Worm (Caenorhabditis elegans) whole organism, young adult: Measurements from ENCODE around the gene F32G8.2.

Experiments
- B0336.3 ChIP-seq: fragments of 200-800 bp; sonication (Bioruptor generic); IDR thresholded peaks from 2 replicates; pipeline ENCODE4 v1.3.6; 2022; ENCODE audit warnings: missing genetic modification characterization, missing compliant biosample characterization
- F10E7.11 ChIP-seq: sonication (generic microtip); optimal IDR thresholded peaks from 2 replicates; lab custom pipeline; 2017; ENCODE audit warnings: mild to moderate bottlenecking, missing genetic modification characterization, moderate library complexity, missing compliant biosample characterization
- F37B4.10 ChIP-seq: fragments of 200-800 bp; sonication (Bioruptor generic); IDR thresholded peaks from 2 replicates; pipeline ENCODE4 v1.3.6; 2022; ENCODE audit warnings: missing genetic modification characterization, missing compliant biosample characterization
- F49E8.2 ChIP-seq: sonication (generic microtip); optimal IDR thresholded peaks from 3 replicates; lab custom pipeline; 2017; ENCODE audit warnings: missing genetic modification characterization, mild to moderate bottlenecking, missing compliant biosample characterization, antibody characterized with exemption, moderate library complexity; ENCODE audit not compliant: insufficient read depth
- K11D2.4 ChIP-seq: fragments of 200-800 bp; sonication (Bioruptor generic); IDR thresholded peaks from 2 replicates; pipeline ENCODE4 v1.3.6; 2022; ENCODE audit warnings: missing genetic modification reagents, missing genetic modification characterization, missing compliant biosample characterization
- K12H6.12 ChIP-seq: fragments of 200-800 bp; sonication (Bioruptor generic); optimal IDR thresholded peaks from 2 replicates; lab custom pipeline; 2018; ENCODE audit warnings: mild to moderate bottlenecking, missing genetic modification characterization, missing compliant biosample characterization
- Y53F4B.3 ChIP-seq: fragments of 200-800 bp; sonication (Bioruptor generic); IDR thresholded peaks from 2 replicates; pipeline ENCODE4 v1.3.6; 2022; ENCODE audit warnings: missing genetic modification reagents, missing genetic modification characterization, missing compliant biosample characterization
- Y56A3A.18 ChIP-seq: fragments of 200-800 bp; sonication (Bioruptor generic); IDR thresholded peaks from 2 replicates; pipeline ENCODE4 v1.3.6; 2022; ENCODE audit warnings: missing genetic modification reagents, missing genetic modification characterization, missing compliant biosample characterization
- ZK185.1 ChIP-seq: sonication (generic microtip); optimal IDR thresholded peaks from 2 replicates; lab custom pipeline; 2016; ENCODE audit warnings: mild to moderate bottlenecking, missing genetic modification characterization, missing compliant biosample characterization; ENCODE audit not compliant: poor library complexity, severe bottlenecking
- akir-1 ChIP-seq: fragments of 200-800 bp; sonication (Bioruptor generic); optimal IDR thresholded peaks from 2 replicates; lab custom pipeline; 2018; ENCODE audit warnings: mild to moderate bottlenecking, missing genetic modification characterization, moderate library complexity, missing compliant biosample characterization
- aptf-2 ChIP-seq: fragments of 200-800 bp; sonication (Bioruptor generic); conservative IDR thresholded peaks from 2 replicates; pipeline ENCODE4 v1.3.6; 2022; ENCODE audit warnings: missing genetic modification reagents, missing genetic modification characterization, missing compliant biosample characterization
- attf-3 ChIP-seq: fragments of 200-800 bp; sonication (Bioruptor generic); conservative IDR thresholded peaks from 2 replicates; pipeline ENCODE4 v1.3.6; 2022; ENCODE audit warnings: missing genetic modification reagents, missing genetic modification characterization, missing compliant biosample characterization
- bed-1 ChIP-seq: fragments of 200-800 bp; sonication (Bioruptor generic); IDR thresholded peaks from 2 replicates; pipeline ENCODE4 v1.3.6; 2022; ENCODE audit warnings: missing genetic modification reagents, missing genetic modification characterization, missing compliant biosample characterization
- ceh-40 ChIP-seq: fragments of 200-800 bp; sonication (Bioruptor generic); IDR thresholded peaks from 2 replicates; pipeline ENCODE4 v1.3.6; 2022; ENCODE audit warnings: missing genetic modification characterization, missing compliant biosample characterization
- dox-1 ChIP-seq: fragments of 200-800 bp; sonication (Bioruptor generic); IDR thresholded peaks from 2 replicates; pipeline ENCODE4 v1.3.6; 2022; ENCODE audit warnings: missing genetic modification reagents, missing genetic modification characterization, missing compliant biosample characterization
- egl-44 ChIP-seq: fragments of 200-800 bp; sonication (Bioruptor generic); IDR thresholded peaks from 2 replicates; pipeline ENCODE4 v1.3.6; 2022; ENCODE audit warnings: missing genetic modification reagents, missing genetic modification characterization, missing compliant biosample characterization
- him-1 ChIP-seq: sonication (generic microtip); optimal IDR thresholded peaks from 2 replicates; lab custom pipeline; 2016; ENCODE audit warnings: missing genotype, missing genetic modification reagents, missing genetic modification characterization, missing compliant biosample characterization
- hmg-20 ChIP-seq: fragments of 200-800 bp; sonication (Bioruptor generic); IDR thresholded peaks from 2 replicates; pipeline ENCODE4 v1.3.6; 2022; ENCODE audit warnings: missing genetic modification reagents, missing genetic modification characterization, missing compliant biosample characterization
- lag-1 ChIP-seq: fragments of 200-800 bp; sonication (Bioruptor generic); IDR thresholded peaks from 2 replicates; pipeline ENCODE4 v1.3.6; 2022; ENCODE audit warnings: missing genetic modification reagents, missing genetic modification characterization, missing compliant biosample characterization
- lin-40 ChIP-seq: sonication (generic microtip); optimal IDR thresholded peaks from 2 replicates; lab custom pipeline; 2016; ENCODE audit warnings: missing genetic modification characterization, mild to moderate bottlenecking, missing compliant biosample characterization, missing genotype, missing genetic modification reagents
- nhr-179 ChIP-seq: sonication (generic microtip); optimal IDR thresholded peaks from 2 replicates; lab custom pipeline; 2016; ENCODE audit warnings: mild to moderate bottlenecking, missing genetic modification characterization, missing compliant biosample characterization
- nhr-80 ChIP-seq: sonication (generic microtip); optimal IDR thresholded peaks from 2 replicates; lab custom pipeline; 2016; ENCODE audit warnings: missing genetic modification characterization, missing compliant biosample characterization
- rpc-1 ChIP-seq, 2 experiments: fragments of 150-350 bp in 1 of 2; sonication (generic microtip) in 1 of 2; optimal IDR thresholded peaks; 2 replicates each; lab custom pipeline; 2014 to 2018; ENCODE audit warnings: missing biosample characterization in 1 of 2, missing genetic modification characterization in 1 of 2, missing genetic modification reagents in 1 of 2, missing genotype in 1 of 2
- snpc-3.4 ChIP-seq: sonication (generic microtip); optimal IDR thresholded peaks from 2 replicates; lab custom pipeline; 2017; ENCODE audit warnings: missing genetic modification characterization, mild to moderate bottlenecking, missing compliant biosample characterization, antibody characterized with exemption, moderate library complexity, missing genotype, missing genetic modification reagents
- tbp1 ChIP-seq: fragments of 200-800 bp; sonication (Bioruptor generic); optimal IDR thresholded peaks from 2 replicates; lab custom pipeline; 2018; ENCODE audit warnings: mild to moderate bottlenecking, missing genetic modification characterization, missing compliant biosample characterization
- unc-62 ChIP-seq: fragments of 150-350 bp; optimal IDR thresholded peaks from 2 replicates; lab custom pipeline; 2014; ENCODE audit warnings: missing biosample characterization, missing genetic modification reagents, missing genetic modification characterization
- ztf-26 ChIP-seq: sonication (generic microtip); optimal IDR thresholded peaks from 2 replicates; lab custom pipeline; 2017; ENCODE audit warnings: missing genetic modification characterization, missing compliant biosample characterization
- ztf-6 ChIP-seq: fragments of 200-800 bp; sonication (Bioruptor generic); IDR thresholded peaks from 2 replicates; pipeline ENCODE4 v1.3.6; 2022; ENCODE audit warnings: missing genetic modification reagents, missing genetic modification characterization, missing compliant biosample characterization

Gene F32G8.2

DNA sequence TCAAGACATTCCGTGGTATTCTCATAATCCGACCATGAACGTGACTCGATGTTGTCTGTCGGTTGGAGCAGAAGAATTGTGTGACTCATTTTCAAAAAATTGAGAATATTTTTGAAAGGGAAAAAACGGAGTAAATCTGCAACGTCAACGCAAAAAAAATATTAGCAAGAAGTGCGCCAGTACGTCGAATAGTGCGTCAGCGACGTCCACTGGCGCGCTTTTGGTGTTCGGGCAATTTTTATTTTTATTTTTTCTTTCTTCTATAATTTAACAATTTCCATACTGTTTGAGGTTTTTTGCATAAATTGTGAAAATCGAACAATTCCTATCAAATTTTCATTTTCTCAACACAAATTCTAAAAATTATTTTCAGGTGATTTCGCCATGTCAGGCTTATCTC is 29.1 kb downstream of the F32G8.2 start, which contains the start of the genes erh-1 and lpd-9 (continued):
- no peak for TF ChIP-seq aptf-2 (GFP tag; lab: Robert Waterston, UW)

DNA sequence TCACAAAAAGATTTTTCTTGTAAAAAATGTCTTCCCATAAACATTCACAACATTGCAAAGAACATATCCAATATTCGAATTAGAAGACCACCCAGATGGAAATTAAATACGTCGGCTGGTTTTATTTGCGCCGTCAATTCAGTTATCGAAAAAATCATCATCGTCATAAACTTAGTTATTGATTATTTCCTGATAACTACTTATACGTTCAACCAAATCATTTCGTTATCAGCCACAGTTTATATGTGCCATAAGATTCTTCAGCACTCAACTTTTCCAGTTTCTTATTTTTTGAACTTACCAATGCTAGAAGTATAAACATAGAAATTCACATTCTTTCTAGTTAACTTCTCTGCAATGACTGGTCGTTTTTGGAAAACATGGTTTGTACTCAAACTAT is 30.8 kb downstream of the F32G8.2 start:
- TF ChIP-seq rpc-1 (optimal IDR thresholded peaks at IDR 0.05; lab: Kevin White, UChicago) (no peak), rpc-1 (tag; optimal IDR thresholded peaks at IDR 0.05; lab: Kevin White, UChicago) (no peak), dox-1 (GFP tag; lab: Robert Waterston, UW) (no peak), nhr-80 (tag; lab: Kevin White, UChicago) (peak; percentile 56), bed-1 (no peak), F49E8.2 (no peak)

DNA sequence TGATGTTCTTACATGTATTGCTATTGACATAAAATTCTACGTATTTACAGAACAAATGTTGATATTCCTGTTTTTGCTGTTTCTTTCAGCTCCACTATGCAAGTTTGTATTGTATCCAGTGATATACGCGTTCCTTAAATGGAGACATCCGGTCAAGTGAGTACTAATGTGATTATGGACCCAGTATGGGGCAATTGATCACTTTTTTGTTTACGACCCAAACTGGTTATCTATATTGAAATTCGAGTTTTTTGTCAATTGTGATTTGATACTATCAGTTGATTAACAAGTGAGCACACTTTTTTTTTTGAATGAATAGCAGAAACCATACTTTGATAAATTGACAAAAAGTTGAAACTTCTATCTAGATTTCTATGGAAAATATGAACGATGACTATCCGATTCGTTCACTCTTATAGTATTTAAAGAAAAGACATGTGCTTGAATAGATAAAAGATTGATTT is 32.1 kb downstream of the F32G8.2 start, which contains the start of gene T21C9.6:
T21C9.6 (plus strand) TSS at position 51 of the 464 bp plus-strand sequence.
- TF ChIP-seq lag-1 (GFP tag; lab: Robert Waterston, UW) (no peak), lin-40 (tag; lab: Kevin White, UChicago) (no peak), K11D2.4 (GFP tag; lab: Robert Waterston, UW) (no peak), K12H6.12 (no peak), nhr-80 (tag; lab: Kevin White, UChicago) (peak; percentile 16), Y53F4B.3 (GFP tag; lab: Robert Waterston, UW) (no peak), ztf-6 (no peak), him-1 (no peak)

DNA sequence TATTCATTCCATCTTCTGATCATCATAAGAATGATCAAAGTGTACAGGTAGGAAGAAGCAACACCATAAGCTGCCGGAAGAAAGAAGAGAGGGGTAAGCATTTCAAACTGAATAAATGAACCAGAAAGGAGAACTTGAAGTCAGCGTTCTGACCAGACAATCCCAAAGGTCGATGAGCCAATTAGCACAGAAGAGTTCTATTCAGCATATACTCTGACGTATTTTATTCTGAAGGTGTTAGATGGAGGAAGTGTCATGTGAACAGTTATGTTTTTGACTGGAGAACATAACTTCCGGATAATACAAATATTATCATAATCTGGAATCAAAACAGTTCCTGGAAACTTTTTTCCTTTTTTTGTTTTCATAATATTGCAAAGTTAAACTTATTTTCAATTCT is 38.9 kb downstream of the F32G8.2 start, which contains the start of gene srg-32:
srg-32 (minus strand) TSS at position 101 of the 400 bp plus-strand sequence.
- TF ChIP-seq akir-1 (no peak), ZK185.1 (no peak), attf-3 (no peak), F10E7.11 (tag; lab: Kevin White, UChicago) (no peak), hmg-20 (GFP tag; lab: Robert Waterston, UW) (no peak), tbp1 (GFP tag; lab: Kevin White, UChicago) (no peak), B0336.3 (no peak), ceh-40 (GFP tag; lab: Robert Waterston, UW) (no peak), snpc-3.4 (tag; lab: Kevin White, UChicago) (no peak), ztf-26 (no peak), egl-44 (GFP tag; lab: Robert Waterston, UW) (no peak), rpc-1 (optimal IDR thresholded peaks at IDR 0.05; lab: Kevin White, UChicago) (no peak), rpc-1 (tag; optimal IDR thresholded peaks at IDR 0.05; lab: Kevin White, UChicago) (no peak)

DNA sequence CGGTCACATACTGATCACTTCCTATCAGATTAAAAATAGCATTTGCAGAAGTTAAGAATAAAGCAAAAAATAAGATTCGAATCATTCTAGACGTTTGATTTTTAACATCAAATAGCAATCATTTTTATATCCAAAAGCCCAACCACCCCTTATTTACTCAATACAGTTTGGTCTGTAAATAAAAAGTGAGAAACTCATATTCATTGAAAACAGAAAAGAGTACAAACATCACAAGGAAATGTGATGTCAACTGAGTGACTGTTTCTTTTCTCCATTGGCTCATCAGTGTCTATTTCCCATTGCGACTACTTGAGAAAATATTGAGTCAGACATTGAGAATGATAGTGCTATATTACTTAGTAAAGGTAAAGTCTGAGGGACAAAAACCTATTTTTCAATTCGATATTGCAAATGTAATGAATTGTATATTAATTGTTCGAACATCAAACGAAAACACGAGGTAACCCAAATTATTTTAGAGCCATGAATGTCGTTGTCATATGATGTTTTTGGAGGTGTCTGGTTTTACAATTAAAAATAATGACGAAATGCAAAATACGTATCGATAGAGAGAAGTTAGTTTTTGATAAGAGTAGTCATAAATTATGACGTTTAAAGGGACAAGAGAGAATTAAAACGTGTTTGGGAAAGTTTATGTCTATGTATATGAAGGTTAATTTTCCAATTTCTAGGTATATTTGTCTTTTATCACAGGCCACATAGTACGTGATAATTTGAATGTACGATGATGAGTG is 40.1 kb downstream of the F32G8.2 start, which contains the start of gene ttr-23:
ttr-23 (minus strand) TSS at position 87 of the 755 bp plus-strand sequence.
- TF ChIP-seq unc-62 (GFP tag; lab: Kevin White, UChicago) = peak; percentile 91
- peak; percentile 50 for TF ChIP-seq nhr-80 (tag; lab: Kevin White, UChicago)
- TF ChIP-seq Y56A3A.18 (GFP tag; lab: Robert Waterston, UW) = no peak

- no peak for TF ChIP-seq nhr-179
- TF ChIP-seq F37B4.10 (GFP tag; lab: Robert Waterston, UW) = 0 out of 2 replicates have a peak, but pooled peaks have one; percentile 13
Measured at ce11 chrV:10592479-10592878, 42.7 kb downstream of the F32G8.2 start, which contains the start of gene T21C9.9. Gene T21C9.9 (minus strand): TSS chrV:10592579.
